Fruit fly (Drosophila melanogaster) whole organism, larva: ENCODE data around the gene byn.

Experiments
- noc ChIP-seq: fragments of 200-800 bp; sonication (Bioruptor generic); optimal IDR thresholded peaks from 3 replicates; lab custom pipeline; 2019; ENCODE audit warnings: missing biosample characterization, mild to moderate bottlenecking, missing genetic modification characterization, moderate library complexity

The byn gene

DNA sequence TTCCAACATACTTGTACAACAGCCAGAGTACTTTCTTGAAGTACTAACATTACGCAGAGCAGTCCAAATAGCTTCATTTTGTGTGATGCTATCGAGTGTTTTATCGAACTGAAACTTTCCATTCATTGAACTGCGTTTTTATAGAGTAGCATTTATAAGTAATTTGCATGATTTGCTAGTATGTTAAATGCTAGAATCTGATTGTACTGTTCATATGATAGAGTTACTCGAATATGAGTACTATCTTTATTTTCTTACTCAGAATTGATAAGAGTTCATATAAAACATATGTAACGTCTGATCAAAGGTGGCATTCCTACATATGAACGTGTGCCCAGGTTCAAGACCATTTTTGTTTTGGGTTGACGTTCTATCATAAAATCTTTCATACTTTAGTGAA lies 25.7 kb downstream of the byn start, which contains the start of gene obst-G:
Gene obst-G, minus strand, starts transcription at position 101 of the 400 bp plus-strand sequence.
- no peak for TF ChIP-seq noc (tag; lab: Kevin White, UChicago)

DNA sequence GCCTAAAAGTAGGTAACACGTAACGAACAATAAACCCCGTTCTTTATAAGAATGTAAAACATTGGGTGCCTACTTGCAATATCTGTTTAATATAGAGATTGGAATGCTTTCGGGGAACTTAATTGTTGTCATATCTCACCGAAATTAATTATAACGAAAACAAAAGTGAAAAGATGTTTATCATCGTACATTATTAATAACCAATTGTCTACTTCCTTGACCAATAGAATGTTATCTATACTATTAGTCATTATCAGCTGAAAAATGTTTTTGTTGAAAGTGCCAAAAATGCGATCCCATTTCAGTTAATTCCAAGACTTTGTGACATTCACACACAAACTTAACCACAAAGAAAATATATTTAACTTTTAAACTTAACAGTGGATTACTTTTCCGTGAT lies 26.3 kb downstream of the byn start, which contains the start of gene CG7248:
Gene CG7248, plus strand, starts transcription at position 301 of the 400 bp plus-strand sequence.
- TF ChIP-seq noc (tag; lab: Kevin White, UChicago), result no peak

DNA sequence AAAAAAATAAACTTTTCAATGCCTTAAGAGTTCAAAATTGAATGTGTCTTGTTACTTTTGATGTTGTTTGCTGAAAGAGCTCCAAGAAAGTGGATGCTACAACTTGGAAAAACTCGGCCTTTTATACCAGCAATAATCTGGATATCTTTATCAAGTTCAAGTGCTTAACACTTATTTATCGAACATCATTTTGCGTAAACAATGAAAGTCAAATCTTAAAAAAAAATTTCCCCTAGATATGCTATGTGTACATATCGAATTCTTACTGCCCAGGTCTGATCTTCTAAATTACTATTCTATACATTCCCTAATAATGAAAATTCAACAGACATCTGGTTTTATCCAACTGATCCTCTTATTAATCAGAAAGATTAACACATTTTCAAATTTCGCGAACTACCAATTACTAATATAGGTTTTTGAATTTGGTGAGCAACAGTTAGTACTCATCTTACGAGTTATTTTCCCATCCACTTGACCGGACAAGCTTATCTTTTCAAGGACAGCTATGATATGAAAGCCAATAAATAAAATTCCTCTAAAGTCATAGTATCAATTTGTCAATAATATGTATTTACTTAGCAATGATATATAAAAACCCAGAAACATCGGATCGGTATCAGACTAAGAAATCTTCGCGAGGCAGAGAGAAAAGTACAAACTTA lies 30.3 kb downstream of the byn start, which contains the start of the genes CG11570 and CG43294:
Gene CG11570, minus strand, starts transcription at position 101 of the 665 bp plus-strand sequence.
Gene CG43294, plus strand, starts transcription at position 615 of the 665 bp plus-strand sequence.
- no peak for TF ChIP-seq noc (tag; lab: Kevin White, UChicago)

DNA sequence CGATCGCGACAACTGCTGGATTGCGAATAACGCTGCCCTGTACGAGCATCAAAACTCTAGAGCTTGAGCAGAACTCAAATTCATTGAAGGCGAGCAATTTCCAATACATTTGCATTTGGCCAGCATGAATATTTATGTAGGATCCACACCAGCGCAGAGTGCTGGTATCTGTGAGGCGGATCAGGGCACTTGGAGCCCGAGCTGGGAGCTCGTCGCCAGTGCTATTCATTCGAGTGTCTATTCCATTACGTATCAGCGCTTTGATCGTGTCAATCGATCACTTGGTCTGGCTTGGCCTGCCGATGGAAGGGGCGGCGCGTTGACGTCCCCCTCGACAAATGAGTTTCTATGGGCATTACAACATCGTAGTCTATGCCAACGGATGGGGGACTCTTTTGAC lies 38.6 kb downstream of the byn start, which contains the start of gene prc:
Gene prc, minus strand, starts transcription at position 28 of the 400 bp plus-strand sequence.
- no peak for TF ChIP-seq noc (tag; lab: Kevin White, UChicago)

DNA sequence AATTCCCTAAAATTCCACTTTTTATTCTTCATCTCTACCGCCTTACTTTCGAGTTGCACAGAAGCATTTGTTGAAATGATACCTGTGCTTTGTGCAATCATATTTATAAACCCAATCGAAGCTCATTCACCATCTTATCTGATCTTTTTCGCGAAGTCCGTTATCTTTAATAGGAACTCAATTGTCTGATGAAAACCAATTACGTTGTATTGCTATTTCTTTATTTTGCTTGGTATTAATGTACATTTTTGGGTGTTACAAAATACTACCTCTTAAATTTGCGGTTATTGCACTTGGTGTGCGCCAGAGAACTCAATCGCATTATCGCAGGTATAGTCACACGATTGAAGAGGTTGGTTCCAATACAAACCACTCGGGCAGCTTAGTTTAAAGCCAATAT lies 45.4 kb downstream of the byn start, which contains the start of gene Muc68E:
Gene Muc68E, minus strand, starts transcription at position 101 of the 400 bp plus-strand sequence.
- no peak for TF ChIP-seq noc (tag; lab: Kevin White, UChicago)

DNA sequence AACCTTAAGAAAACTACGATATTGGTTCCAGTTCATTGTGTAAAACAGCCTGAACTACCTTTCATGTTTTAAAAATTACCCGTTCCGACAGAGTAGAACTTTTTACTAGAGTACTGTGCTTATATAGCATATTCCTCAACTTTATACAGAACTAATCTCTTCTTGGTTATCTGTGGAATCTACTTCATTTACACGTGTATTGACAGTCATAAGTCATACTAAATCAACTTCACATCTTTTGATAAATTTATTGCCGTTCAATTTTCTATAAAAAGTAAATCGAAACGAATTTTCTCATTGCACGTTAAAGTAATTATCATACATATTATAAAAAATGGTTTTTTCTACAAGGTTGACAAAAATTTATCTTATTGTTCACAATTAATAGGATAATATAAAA lies 46.2 kb downstream of the byn start, which contains the start of gene CG42397:
Gene CG42397, minus strand, starts transcription at position 101 of the 400 bp plus-strand sequence.
- no peak for TF ChIP-seq noc (tag; lab: Kevin White, UChicago)

DNA sequence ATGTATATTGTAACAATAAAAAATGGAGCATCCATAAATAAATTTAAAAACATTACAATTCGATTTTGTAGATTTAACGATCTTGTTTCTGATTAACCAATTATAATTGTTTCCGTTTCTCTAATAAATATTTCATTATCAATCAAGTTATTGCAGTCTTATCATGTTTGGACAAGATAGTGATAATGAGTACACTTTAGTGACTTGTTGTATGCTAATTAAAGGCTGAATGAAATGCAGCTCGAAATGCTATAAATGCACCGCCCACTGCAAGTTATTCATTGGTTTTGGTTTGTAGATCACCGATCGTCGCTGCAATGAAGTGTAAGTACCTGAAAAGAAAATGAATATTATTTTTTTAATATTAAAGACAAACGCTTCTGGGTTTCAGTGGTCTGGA lies 47.1 kb downstream of the byn start, which contains the start of gene CG14125:
Gene CG14125, plus strand, starts transcription at position 301 of the 400 bp plus-strand sequence.
- TF ChIP-seq noc (tag; lab: Kevin White, UChicago), result no peak

DNA sequence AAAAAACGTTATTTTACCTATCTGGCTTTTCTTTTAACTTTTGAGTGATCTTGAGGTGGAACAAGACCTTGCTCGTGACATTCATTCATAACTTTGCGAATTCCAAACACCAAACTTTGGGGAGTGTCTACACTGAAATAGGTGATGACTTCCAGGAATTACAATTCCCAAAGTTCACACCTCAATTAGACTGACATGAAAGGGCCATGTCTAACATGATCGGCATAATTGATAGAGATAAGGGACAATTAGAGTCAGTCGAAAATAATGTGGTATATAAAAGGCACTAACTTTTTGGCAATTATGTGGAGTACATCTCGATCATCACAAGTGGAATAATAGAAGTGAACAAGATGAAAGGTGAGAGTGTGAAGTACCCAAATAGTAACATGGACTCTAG lies 48.3 kb downstream of the byn start, which contains the start of gene CG43896:
Gene CG43896, plus strand, starts transcription at position 301 of the 400 bp plus-strand sequence.
- TF ChIP-seq noc (tag; lab: Kevin White, UChicago), result no peak

DNA sequence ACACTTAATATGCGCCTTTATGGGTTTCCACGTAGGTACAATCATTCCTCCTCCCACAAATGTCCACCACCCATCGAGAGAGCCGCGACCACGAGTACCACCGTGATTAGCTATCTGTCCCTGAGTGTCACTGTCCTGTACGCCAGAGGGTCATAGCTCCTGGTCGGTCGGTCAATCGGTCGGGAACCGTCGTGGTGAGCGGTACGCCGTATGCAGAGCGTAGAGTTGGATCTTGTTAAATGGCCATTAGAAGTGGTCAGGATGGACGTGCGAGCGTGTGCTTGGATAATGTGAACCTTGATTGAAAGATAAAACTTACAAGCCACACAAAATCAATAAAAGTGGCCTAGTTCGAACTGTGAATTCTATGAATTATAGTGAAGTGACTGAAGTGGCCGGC lies 57.1 kb downstream of the byn start, which contains the start of gene CG6938:
Gene CG6938, plus strand, starts transcription at position 301 of the 400 bp plus-strand sequence.
- no peak for TF ChIP-seq noc (tag; lab: Kevin White, UChicago)
